Fruit fly (Drosophila melanogaster): ENCODE results near the gene slx1.

Gene slx1

DNA sequence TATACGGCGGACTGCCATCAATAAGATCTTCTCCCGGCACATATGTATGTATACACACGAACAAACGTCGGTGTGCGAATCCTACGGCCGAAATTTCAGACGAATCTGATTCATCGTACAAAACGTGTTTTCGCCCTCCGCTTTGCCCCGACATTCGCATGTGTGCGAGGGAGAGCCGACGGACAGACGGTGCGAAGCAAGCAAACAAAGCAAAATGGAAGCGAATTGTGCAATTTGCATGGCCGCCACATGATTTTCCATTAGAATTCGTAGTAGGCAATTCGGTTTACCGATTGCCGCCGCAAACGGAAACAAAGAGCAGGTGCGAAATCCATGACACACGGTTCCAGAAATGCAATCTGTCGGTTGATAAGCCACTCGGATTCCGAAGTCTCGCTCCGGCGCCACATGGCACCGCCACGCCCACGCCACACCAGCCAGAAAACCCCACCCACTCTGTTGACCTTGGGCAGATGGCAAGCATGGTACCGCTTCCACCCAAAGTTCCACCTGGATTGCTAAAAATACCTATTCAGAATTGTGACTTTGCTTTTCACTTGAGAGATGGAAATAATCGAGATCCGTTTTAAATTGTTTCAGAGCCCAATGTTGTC lies 8.2 kb downstream of the slx1 start (continued):
- TF ChIP-seq rib (GFP tag; IDR thresholded peaks at IDR 0.05) (0 out of 2 replicates have a peak, but pooled peaks have one; percentile 30), CG16863 (GFP tag; optimal IDR thresholded peaks at IDR 0.05) (no peak), CG2202 (tag; optimal IDR thresholded peaks at IDR 0.05) (no peak), dati (GFP tag; IDR thresholded peaks at IDR 0.05) (no peak), Jarid2 (GFP tag; optimal IDR thresholded peaks at IDR 0.05) (no peak), CG11456 (GFP tag; IDR thresholded peaks at IDR 0.05) (no peak), pan (optimal IDR thresholded peaks at IDR 0.05) (no peak), pan (GFP tag; optimal IDR thresholded peaks at IDR 0.05 in 1 of 2, IDR thresholded peaks at IDR 0.05 in 1 of 2) (no peak), Pdp1 (GFP tag; optimal IDR thresholded peaks at IDR 0.05) (peak in 1 of 2 experiments; percentile 75), phol (tag; optimal IDR thresholded peaks at IDR 0.05) (no peak), CG10543 (GFP tag; optimal IDR thresholded peaks at IDR 0.05) (no peak), NC2α (GFP tag; optimal IDR thresholded peaks at IDR 0.05) (no peak), Hmr (GFP tag; optimal IDR thresholded peaks at IDR 0.05) (no peak), CG7745 (tag; optimal IDR thresholded peaks at IDR 0.05) (no peak), CG4328 (GFP tag; optimal IDR thresholded peaks at IDR 0.05) (no peak), CG15514 (GFP tag; optimal IDR thresholded peaks at IDR 0.05) (no peak), Stat92E (GFP tag; optimal IDR thresholded peaks at IDR 0.05) (no peak), Ets65A (GFP tag) (no peak), sim (GFP tag; IDR thresholded peaks at IDR 0.05) (no peak), Bteb2 (GFP tag; optimal IDR thresholded peaks at IDR 0.05) (no peak), CG2120 (GFP tag; optimal IDR thresholded peaks at IDR 0.05) (no peak), sug (tag; optimal IDR thresholded peaks at IDR 0.05) (no peak), btn (GFP tag; optimal IDR thresholded peaks at IDR 0.05) (no peak), CG7556 (GFP tag; optimal IDR thresholded peaks at IDR 0.05) (no peak), dmrt11E (tag; optimal IDR thresholded peaks at IDR 0.05) (no peak), CG12942 (GFP tag; optimal IDR thresholded peaks at IDR 0.05) (no peak), nerfin-1 (tag; optimal IDR thresholded peaks at IDR 0.05) (no peak), mam (GFP tag; optimal IDR thresholded peaks at IDR 0.05) (no peak), Poxn (GFP tag; IDR thresholded peaks at IDR 0.05) (no peak), pfk (GFP tag; optimal IDR thresholded peaks at IDR 0.05) (no peak), klu (GFP tag; IDR thresholded peaks at IDR 0.05) (no peak), gcm2 (GFP tag; optimal IDR thresholded peaks at IDR 0.05) (no peak), Myb (GFP tag; optimal IDR thresholded peaks at IDR 0.05) (no peak), Fer2 (tag; optimal IDR thresholded peaks at IDR 0.05) (no peak), gsb (GFP tag; IDR thresholded peaks at IDR 0.05) (no peak), Deaf1 (tag; optimal IDR thresholded peaks at IDR 0.05) (peak; percentile 64), CG2712 (tag; optimal IDR thresholded peaks at IDR 0.05) (no peak), CG4820 (GFP tag; optimal IDR thresholded peaks at IDR 0.05) (no peak), CG10321 (GFP tag; IDR thresholded peaks at IDR 0.05) (no peak), HHEX (GFP tag; optimal IDR thresholded peaks at IDR 0.05) (no peak), CG6254 (GFP tag; optimal IDR thresholded peaks at IDR 0.05) (no peak), Med (GFP tag) (peak; percentile 18), Dp (GFP tag; optimal IDR thresholded peaks at IDR 0.05) (no peak), stc (GFP tag; IDR thresholded peaks at IDR 0.05) (no peak), dmrt99B (tag; optimal IDR thresholded peaks at IDR 0.05) (no peak), CG32532 (GFP tag; IDR thresholded peaks at IDR 0.05) (peak; percentile 16; the same call in 1 of the 2 replicates), tin (GFP tag; optimal IDR thresholded peaks at IDR 0.05) (no peak), eyg (GFP tag; optimal IDR thresholded peaks at IDR 0.05) (no peak), slp2 (GFP tag; optimal IDR thresholded peaks at IDR 0.05) (no peak), CG2116 (GFP tag; optimal IDR thresholded peaks at IDR 0.05) (no peak), CG9727 (GFP tag; optimal IDR thresholded peaks at IDR 0.05) (no peak)
